Worm (Caenorhabditis elegans) whole organism, L4 larva: ENCODE data around the gene F43E12.1.
A peak's percentile ranks its signal among the peaks of the same experiment; 100 is the strongest.

Experiments used
- D1046.2 ChIP-seq: fragments of 200-800 bp; sonication (Bioruptor generic); IDR thresholded peaks from 2 replicates; pipeline ENCODE4 v1.3.6; 2022; ENCODE audit warnings: missing genetic modification characterization, missing compliant biosample characterization
- F44E2.7 ChIP-seq: fragments of 200-800 bp; sonication (Bioruptor generic); IDR thresholded peaks from 2 replicates; pipeline ENCODE4 v2.1.2; 2022; ENCODE audit warnings: missing genetic modification characterization, missing compliant biosample characterization
- T20F7.1 ChIP-seq: fragments of 200-800 bp; sonication (Bioruptor generic); optimal IDR thresholded peaks from 2 replicates; lab custom pipeline; 2018; ENCODE audit warnings: mild to moderate bottlenecking, missing genetic modification characterization, missing compliant biosample characterization
- Y5F2A.4 ChIP-seq: fragments of 200-800 bp; sonication (Bioruptor generic); optimal IDR thresholded peaks from 2 replicates; lab custom pipeline; 2018; ENCODE audit warnings: mild to moderate bottlenecking, missing genetic modification characterization, missing compliant biosample characterization
- ZK546.5 ChIP-seq, 2 experiments: sonication (generic microtip); optimal IDR thresholded peaks; 2 replicates each; lab custom pipeline; 2017; ENCODE audit warnings: missing biosample characterization in 2 of 2, missing genetic modification characterization in 2 of 2
- aha-1 ChIP-seq: fragments of 150-350 bp; peaks from one replicate; lab custom pipeline; 2014; ENCODE audit warnings: missing biosample characterization, missing genetic modification characterization
- arid-1 ChIP-seq: fragments of 200-800 bp; sonication (Bioruptor generic); conservative IDR thresholded peaks from 2 replicates; pipeline ENCODE4 v1.3.6; 2022; ENCODE audit warnings: missing genetic modification reagents, missing genetic modification characterization, missing compliant biosample characterization
- attf-4 ChIP-seq: sonication (generic microtip); optimal IDR thresholded peaks from 3 replicates; lab custom pipeline; 2017; ENCODE audit warnings: missing biosample characterization, missing genetic modification characterization
- ceh-28 ChIP-seq: fragments of 150-350 bp; optimal IDR thresholded peaks from 2 replicates; lab custom pipeline; 2014; ENCODE audit warnings: missing biosample characterization, missing genetic modification reagents, missing genetic modification characterization
- ceh-62 ChIP-seq: sonication (generic microtip); optimal IDR thresholded peaks from 2 replicates; lab custom pipeline; 2017; ENCODE audit warnings: missing biosample characterization, missing genetic modification characterization
- ctbp-1 ChIP-seq: fragments of 200-800 bp; sonication (Bioruptor generic); IDR thresholded peaks from 2 replicates; pipeline ENCODE4 v1.3.6; 2022; ENCODE audit warnings: missing genetic modification reagents, missing genetic modification characterization, missing compliant biosample characterization
- daf-16 ChIP-seq, 3 experiments: sonication (generic microtip); optimal IDR thresholded peaks; 2 replicates each; lab custom pipeline; 2016 to 2017; ENCODE audit warnings: missing genetic modification characterization in 3 of 3, missing genetic modification reagents in 3 of 3, mild to moderate bottlenecking in 2 of 3, missing compliant biosample characterization in 2 of 3, missing biosample characterization in 1 of 3, moderate library complexity in 1 of 3
- daf-8 ChIP-seq: fragments of 200-800 bp; sonication (Bioruptor generic); IDR thresholded peaks from 2 replicates; pipeline ENCODE4 v1.3.6; 2022; ENCODE audit warnings: missing genetic modification characterization, missing compliant biosample characterization
- dmd-6 ChIP-seq: fragments of 200-800 bp; sonication (Bioruptor generic); IDR thresholded peaks from 2 replicates; pipeline ENCODE4 v1.3.6; 2022; ENCODE audit warnings: missing genetic modification reagents, missing genetic modification characterization, missing compliant biosample characterization
- duxl-1 ChIP-seq: sonication (generic microtip); optimal IDR thresholded peaks from 2 replicates; lab custom pipeline; 2016; ENCODE audit warnings: mild to moderate bottlenecking, missing genetic modification characterization, moderate library complexity, missing compliant biosample characterization; ENCODE audit not compliant: poor library complexity
- hlh-11 ChIP-seq: fragments of 200-800 bp; sonication (Bioruptor generic); optimal IDR thresholded peaks from 2 replicates; lab custom pipeline; 2018; ENCODE audit warnings: mild to moderate bottlenecking, missing genetic modification characterization, missing compliant biosample characterization
- hlh-30 ChIP-seq: sonication (generic microtip); optimal IDR thresholded peaks from 2 replicates; lab custom pipeline; 2017; ENCODE audit warnings: antibody characterized with exemption, mild to moderate bottlenecking, missing genetic modification characterization, missing compliant biosample characterization; ENCODE audit not compliant: insufficient read depth
- hmg-1.1 ChIP-seq: fragments of 200-800 bp; sonication (Bioruptor generic); IDR thresholded peaks from 2 replicates; pipeline ENCODE4 v1.3.6; 2022; ENCODE audit warnings: missing genetic modification reagents, missing genetic modification characterization, missing compliant biosample characterization
- lin-1 ChIP-seq: fragments of 200-800 bp; sonication (Bioruptor generic); IDR thresholded peaks from 2 replicates; pipeline ENCODE4 v1.3.6; 2022; ENCODE audit warnings: missing genetic modification reagents, missing genetic modification characterization, missing compliant biosample characterization
- lin-13 ChIP-seq: fragments of 150-350 bp; optimal IDR thresholded peaks from 2 replicates; lab custom pipeline; 2014; ENCODE audit warnings: missing biosample characterization, missing genetic modification reagents, missing genetic modification characterization
- lin-15B ChIP-seq: fragments of 150-350 bp; sonication (generic microtip); optimal IDR thresholded peaks from 3 replicates; lab custom pipeline; 2014; ENCODE audit warnings: missing biosample characterization, missing genetic modification characterization
- lir-3 ChIP-seq: sonication (generic microtip); optimal IDR thresholded peaks from 2 replicates; lab custom pipeline; 2016; ENCODE audit warnings: mild to moderate bottlenecking, missing genetic modification characterization, missing compliant biosample characterization
- lsy-2 ChIP-seq, 2 experiments: fragments of 150-350 bp in 1 of 2; sonication (generic microtip) in 1 of 2; optimal IDR thresholded peaks; 2 replicates each; lab custom pipeline; 2014 to 2017; ENCODE audit warnings: missing biosample characterization in 2 of 2, missing genetic modification characterization in 2 of 2
- mes-2 ChIP-seq: sonication (generic microtip); optimal IDR thresholded peaks from 2 replicates; lab custom pipeline; 2016; ENCODE audit warnings: missing genotype, mild to moderate bottlenecking, missing genetic modification characterization, missing compliant biosample characterization; ENCODE audit not compliant: poor library complexity, severe bottlenecking
- mxl-2 ChIP-seq: fragments of 200-800 bp; sonication (Bioruptor generic); conservative IDR thresholded peaks from 2 replicates; pipeline ENCODE4 v1.3.6; 2022; ENCODE audit warnings: missing genetic modification reagents, missing genetic modification characterization, missing compliant biosample characterization
- nhr-10 ChIP-seq: fragments of 150-350 bp; optimal IDR thresholded peaks from 2 replicates; lab custom pipeline; 2014; ENCODE audit warnings: missing biosample characterization, missing genetic modification characterization
- nhr-102 ChIP-seq: sonication (generic microtip); optimal IDR thresholded peaks from 2 replicates; lab custom pipeline; 2016; ENCODE audit warnings: mild to moderate bottlenecking, missing genetic modification characterization, moderate library complexity, missing compliant biosample characterization
- nhr-28 ChIP-seq: fragments of 150-350 bp; optimal IDR thresholded peaks from 2 replicates; lab custom pipeline; 2014; ENCODE audit warnings: missing biosample characterization, missing genetic modification characterization
- nhr-76 ChIP-seq: fragments of 150-350 bp; optimal IDR thresholded peaks from 2 replicates; lab custom pipeline; 2014; ENCODE audit warnings: missing biosample characterization, missing genetic modification characterization
- sdz-12 ChIP-seq: fragments of 200-800 bp; sonication (Bioruptor generic); optimal IDR thresholded peaks from 2 replicates; lab custom pipeline; 2018; ENCODE audit warnings: mild to moderate bottlenecking, missing genetic modification characterization, missing compliant biosample characterization
- snpc-1.2 ChIP-seq: fragments of 200-800 bp; sonication (Bioruptor generic); IDR thresholded peaks from 2 replicates; pipeline ENCODE4 v1.3.6; 2022; ENCODE audit warnings: missing genetic modification reagents, missing genetic modification characterization, missing compliant biosample characterization
- tag-97 ChIP-seq: fragments of 200-800 bp; sonication (Bioruptor generic); IDR thresholded peaks from 2 replicates; pipeline ENCODE4 v1.3.6; 2022; ENCODE audit warnings: missing genetic modification characterization, missing compliant biosample characterization
- tra-1 ChIP-seq: fragments of 200-800 bp; sonication (Bioruptor generic); IDR thresholded peaks from 2 replicates; pipeline ENCODE4 v1.3.6; 2022; ENCODE audit warnings: missing genetic modification reagents, missing genetic modification characterization, missing compliant biosample characterization
- unc-62 ChIP-seq, 3 experiments: fragments of 150-350 bp in 1 of 3; sonication (generic microtip); optimal IDR thresholded peaks in 2 of 3; peaks in 1 of 3; 1 replicate in 1 of 3; 2 replicates in 2 of 3; lab custom pipeline; 2014 to 2017; ENCODE audit warnings: missing biosample characterization in 3 of 3, missing genetic modification characterization in 3 of 3, missing genetic modification reagents in 3 of 3, missing genotype in 1 of 3
- zip-11 ChIP-seq: fragments of 200-800 bp; sonication (Bioruptor generic); IDR thresholded peaks from 2 replicates; pipeline ENCODE4 v1.3.6; 2022; ENCODE audit warnings: missing genetic modification characterization, missing compliant biosample characterization

The F43E12.1 gene

ce11 chrX:7151189-7151857 is 26.1 kb upstream of the F43E12.1 start, which contains the start of gene lam-2:
TSS of gene lam-2 (minus strand) at chrX:7151239.
- TF ChIP-seq tag-97 (GFP tag; lab: Robert Waterston, UW) (no peak), hmg-1.1 (GFP tag; lab: Robert Waterston, UW) (no peak), sdz-12 (GFP tag; lab: Kevin White, UChicago) (no peak), hlh-30 (no peak), daf-8 (GFP tag; lab: Robert Waterston, UW) (no peak), lin-1 (GFP tag; lab: Robert Waterston, UW) (no peak), tra-1 (GFP tag; lab: Robert Waterston, UW) (no peak)

ce11 chrX:7151976-7152528 is 25.4 kb upstream of the F43E12.1 start:
- TF ChIP-seq unc-62 (GFP tag; optimal IDR thresholded peaks at IDR 0.05 in 1 of 2; lab: Kevin White, UChicago) = peak in 1 of 2 experiments; percentile 8
- TF ChIP-seq unc-62 (tag; optimal IDR thresholded peaks at IDR 0.05; lab: Kevin White, UChicago) = no peak
- no peak for TF ChIP-seq dmd-6
- TF ChIP-seq aha-1 (tag; lab: Kevin White, UChicago) = peak; percentile 52
- TF ChIP-seq D1046.2 (GFP tag; lab: Robert Waterston, UW) = no peak
- TF ChIP-seq Y5F2A.4 (GFP tag; lab: Kevin White, UChicago) = no peak

- TF ChIP-seq hlh-11 (peak; percentile 43), ZK546.5 (tag; optimal IDR thresholded peaks at IDR 0.05; lab: Kevin White, UChicago) (no peak), aha-1 (tag; lab: Kevin White, UChicago) (peak; percentile 92), daf-16 (GFP tag; optimal IDR thresholded peaks at IDR 0.05; lab: Kevin White, UChicago) (peak in 1 of 2 experiments; percentile 4), daf-16 (tag; optimal IDR thresholded peaks at IDR 0.05; lab: Kevin White, UChicago) (no peak), daf-8 (GFP tag; lab: Robert Waterston, UW) (no peak)
- TF ChIP-seq, all 104 proteins: peak for 3
Measured at ce11 chrX:7153460-7153859, 24.0 kb upstream of the F43E12.1 start.

ce11 chrX:7155879-7156278 is 21.6 kb upstream of the F43E12.1 start, which contains the start of gene C54D1.7:
TSS of gene C54D1.7 (minus strand) at chrX:7156035.
- TF ChIP-seq hlh-30 (peak; percentile 11), nhr-28 (tag; lab: Kevin White, UChicago) (peak; percentile 10), T20F7.1 (GFP tag; lab: Kevin White, UChicago) (no peak), unc-62 (GFP tag; optimal IDR thresholded peaks at IDR 0.05 in 1 of 2; lab: Kevin White, UChicago) (peak in 1 of 2 experiments; percentile 51), unc-62 (tag; optimal IDR thresholded peaks at IDR 0.05; lab: Kevin White, UChicago) (no peak)

ce11 chrX:7157483-7157882 is 20.0 kb upstream of the F43E12.1 start:
- TF ChIP-seq F44E2.7 (GFP tag; lab: Robert Waterston, UW) (no peak), ctbp-1 (GFP tag; lab: Robert Waterston, UW) (no peak), arid-1 (GFP tag; lab: Robert Waterston, UW) (no peak), nhr-10 (no peak), nhr-102 (tag; lab: Kevin White, UChicago) (no peak), mes-2 (tag; lab: Kevin White, UChicago) (no peak), lir-3 (tag; lab: Kevin White, UChicago) (no peak), T20F7.1 (GFP tag; lab: Kevin White, UChicago) (no peak), snpc-1.2 (GFP tag; lab: Robert Waterston, UW) (no peak), duxl-1 (no peak), zip-11 (GFP tag; lab: Robert Waterston, UW) (no peak), ceh-62 (tag; lab: Kevin White, UChicago) (no peak), lin-15B (tag; lab: Kevin White, UChicago) (no peak), lsy-2 (tag; optimal IDR thresholded peaks at IDR 0.05; lab: Kevin White, UChicago) (no peak), lin-13 (GFP tag; lab: Kevin White, UChicago) (no peak), ceh-28 (tag; lab: Kevin White, UChicago) (no peak), attf-4 (tag; lab: Kevin White, UChicago) (no peak), nhr-76 (tag; lab: Kevin White, UChicago) (no peak), mxl-2 (GFP tag; lab: Robert Waterston, UW) (no peak)
